Fruit fly (Drosophila melanogaster) whole organism, embryonic: Measurements from ENCODE around the gene SMC5.

Experiments
- Atf3 ChIP-seq: fragments of 200-800 bp; sonication (Bioruptor generic); optimal IDR thresholded peaks from 3 replicates; lab custom pipeline; 2016; ENCODE audit warnings: missing biosample characterization, missing genetic modification characterization
- Awh ChIP-seq: fragments of 200-800 bp; sonication (Bioruptor generic); IDR thresholded peaks from 2 replicates; pipeline ENCODE4, ENCODE4 v1.3.6; 2022; ENCODE audit warnings: missing biosample characterization, missing genetic modification characterization
- CG10274 ChIP-seq: fragments of 200-800 bp; sonication (Bioruptor generic); optimal IDR thresholded peaks from 3 replicates; lab custom pipeline; 2017; ENCODE audit warnings: missing biosample characterization, mild to moderate bottlenecking, missing genetic modification characterization
- CG10979 ChIP-seq: fragments of 200-800 bp; sonication (Bioruptor generic); optimal IDR thresholded peaks from 2 replicates; lab custom pipeline; 2018; ENCODE audit warnings: missing biosample characterization, mild to moderate bottlenecking, missing genetic modification characterization, moderate library complexity
- CG11695 ChIP-seq: fragments of 200-800 bp; sonication (Bioruptor generic); IDR thresholded peaks from 3 replicates; pipeline ENCODE4 v1.3.6; 2022; ENCODE audit warnings: missing biosample characterization, missing genetic modification characterization
- CG13296 ChIP-seq: fragments of 200-800 bp; sonication (Bioruptor generic); optimal IDR thresholded peaks from 3 replicates; lab custom pipeline; 2018; ENCODE audit warnings: missing biosample characterization, mild to moderate bottlenecking, missing genetic modification characterization
- CG14050 ChIP-seq: fragments of 200-800 bp; sonication (Bioruptor generic); IDR thresholded peaks from 3 replicates; pipeline ENCODE4 v1.3.6; 2022; ENCODE audit warnings: missing biosample characterization, missing genetic modification characterization
- CG14667 ChIP-seq: fragments of 200-800 bp; sonication (Bioruptor generic); IDR thresholded peaks from 2 replicates; pipeline ENCODE4 v1.3.6; 2022; ENCODE audit warnings: missing biosample characterization, missing genetic modification characterization
- CG17328 ChIP-seq: fragments of 200-800 bp; sonication (Bioruptor generic); IDR thresholded peaks from 2 replicates; pipeline ENCODE4 v1.3.6; 2022; ENCODE audit warnings: missing biosample characterization, missing genetic modification characterization
- CG17359 ChIP-seq: fragments of 200-800 bp; sonication (Bioruptor generic); optimal IDR thresholded peaks from 3 replicates; lab custom pipeline; 2018; ENCODE audit warnings: missing biosample characterization, mild to moderate bottlenecking, missing genetic modification characterization, moderate library complexity
- CG17612 ChIP-seq: fragments of 200-800 bp; sonication (Bioruptor generic); IDR thresholded peaks from 2 replicates; pipeline ENCODE4 v1.3.6; 2022; ENCODE audit warnings: missing biosample characterization, missing genetic modification characterization
- CG2129 ChIP-seq: fragments of 200-800 bp; sonication (Bioruptor generic); IDR thresholded peaks from 2 replicates; pipeline ENCODE4 v1.3.6; 2022; ENCODE audit warnings: missing biosample characterization, missing genetic modification characterization; ENCODE audit not compliant: partially characterized antibody
- CG3281 ChIP-seq: fragments of 200-800 bp; sonication (Bioruptor generic); optimal IDR thresholded peaks from 3 replicates; lab custom pipeline; 2017; ENCODE audit warnings: missing biosample characterization, mild to moderate bottlenecking, missing genetic modification characterization
- CG3726 ChIP-seq: fragments of 200-800 bp; sonication (Bioruptor generic); IDR thresholded peaks from 3 replicates; pipeline ENCODE4, ENCODE4 v1.3.6; 2022; ENCODE audit warnings: missing biosample characterization, missing genetic modification characterization
- CG4282 ChIP-seq: fragments of 200-800 bp; sonication (Bioruptor generic); optimal IDR thresholded peaks from 2 replicates; lab custom pipeline; 2016; ENCODE audit warnings: missing biosample characterization, missing genetic modification characterization
- CG6254 ChIP-seq: fragments of 200-800 bp; sonication (Bioruptor generic); optimal IDR thresholded peaks from 3 replicates; lab custom pipeline; 2017; ENCODE audit warnings: mild to moderate bottlenecking, missing biosample characterization, missing genetic modification reagents, missing genetic modification characterization
- CG8281 ChIP-seq: fragments of 200-800 bp; sonication (Bioruptor generic); optimal IDR thresholded peaks from 2 replicates; lab custom pipeline; 2018; ENCODE audit warnings: missing biosample characterization, mild to moderate bottlenecking, missing genetic modification characterization, moderate library complexity
- Camta ChIP-seq: fragments of 200-800 bp; sonication (Bioruptor generic); optimal IDR thresholded peaks from 2 replicates; lab custom pipeline; 2016; ENCODE audit warnings: missing biosample characterization, missing genetic modification characterization
- Dbx ChIP-seq: fragments of 200-800 bp; sonication (Bioruptor generic); IDR thresholded peaks from 3 replicates; pipeline ENCODE4 v1.3.6; 2022; ENCODE audit warnings: missing biosample characterization, missing genetic modification characterization
- Dll ChIP-seq: fragments of 200-800 bp; sonication (Bioruptor generic); IDR thresholded peaks from 4 replicates; pipeline ENCODE4 v1.3.6; 2022; ENCODE audit warnings: missing biosample characterization, missing genetic modification characterization; ENCODE audit not compliant: partially characterized antibody
- Elba2 ChIP-seq: fragments of 200-800 bp; sonication (Bioruptor generic); optimal IDR thresholded peaks from 3 replicates; lab custom pipeline; 2016; ENCODE audit warnings: missing biosample characterization, missing genetic modification characterization
- Lhr ChIP-seq: fragments of 200-800 bp; sonication (Bioruptor generic); optimal IDR thresholded peaks from 3 replicates; lab custom pipeline; 2017; ENCODE audit warnings: mild to moderate bottlenecking, missing biosample characterization, missing genetic modification reagents, missing genetic modification characterization
- Med ChIP-seq: fragments of 200-800 bp; sonication (Bioruptor generic); peaks from one replicate; lab custom pipeline; 2016; ENCODE audit warnings: missing biosample characterization, missing genetic modification characterization, mild to moderate bottlenecking, inconsistent platforms, moderate library complexity
- Meics ChIP-seq: fragments of 200-800 bp; sonication (Bioruptor generic); optimal IDR thresholded peaks from 2 replicates; lab custom pipeline; 2017; ENCODE audit warnings: missing biosample characterization, mild to moderate bottlenecking, missing genetic modification characterization
- Nf-YB ChIP-seq: fragments of 200-800 bp; sonication (Bioruptor generic); optimal IDR thresholded peaks from 3 replicates; lab custom pipeline; 2019; ENCODE audit warnings: missing biosample characterization, mild to moderate bottlenecking, missing genetic modification characterization, moderate library complexity
- Oli ChIP-seq: fragments of 200-800 bp; sonication (Bioruptor generic); optimal IDR thresholded peaks from 2 replicates; lab custom pipeline; 2018; ENCODE audit warnings: missing biosample characterization, mild to moderate bottlenecking, missing genetic modification characterization, moderate library complexity
- Opbp ChIP-seq: fragments of 200-800 bp; sonication (Bioruptor generic); IDR thresholded peaks from 3 replicates; pipeline ENCODE4 v1.3.6; 2022; ENCODE audit warnings: missing biosample characterization, missing genetic modification characterization; ENCODE audit not compliant: partially characterized antibody
- PHDP ChIP-seq: fragments of 200-800 bp; sonication (Bioruptor generic); optimal IDR thresholded peaks from 3 replicates; lab custom pipeline; 2018; ENCODE audit warnings: missing biosample characterization, mild to moderate bottlenecking, missing genetic modification characterization, moderate library complexity
- Pdp1 ChIP-seq, 2 experiments: fragments of 200-800 bp; sonication (Bioruptor generic); optimal IDR thresholded peaks; 3 replicates each; lab custom pipeline; 2016; ENCODE audit warnings: missing biosample characterization in 2 of 2, missing genetic modification characterization in 2 of 2, mild to moderate bottlenecking in 1 of 2, moderate library complexity in 1 of 2
- Rx ChIP-seq: fragments of 200-800 bp; sonication (Bioruptor generic); IDR thresholded peaks from 2 replicates; pipeline ENCODE4 v1.3.6; 2022; ENCODE audit warnings: missing biosample characterization, missing genetic modification characterization
- Sox100B ChIP-seq: fragments of 200-800 bp; sonication (Bioruptor generic); optimal IDR thresholded peaks from 3 replicates; lab custom pipeline; 2018; ENCODE audit warnings: missing biosample characterization, mild to moderate bottlenecking, missing genetic modification characterization
- aop ChIP-seq: fragments of 200-800 bp; sonication (Bioruptor generic); IDR thresholded peaks from 2 replicates; pipeline ENCODE4 v1.3.6; 2022; ENCODE audit warnings: missing biosample characterization, missing genetic modification characterization
- bcd ChIP-seq: fragments of 200-800 bp; sonication (Bioruptor generic); optimal IDR thresholded peaks from 2 replicates; lab custom pipeline; 2017; ENCODE audit warnings: missing biosample characterization, mild to moderate bottlenecking, missing genetic modification characterization
- bowl ChIP-seq: fragments of 200-800 bp; sonication (Bioruptor generic); IDR thresholded peaks from 2 replicates; pipeline ENCODE4 v1.3.6; 2022; ENCODE audit warnings: missing biosample characterization, missing genetic modification characterization
- cas ChIP-seq: fragments of 200-800 bp; sonication (Bioruptor generic); IDR thresholded peaks from 2 replicates; pipeline ENCODE4 v1.3.6; 2022; ENCODE audit warnings: missing biosample characterization, missing genetic modification characterization
- cato ChIP-seq: fragments of 200-800 bp; sonication (Bioruptor generic); optimal IDR thresholded peaks from 2 replicates; lab custom pipeline; 2016; ENCODE audit warnings: missing biosample characterization, missing genetic modification characterization, borderline replicate concordance
- fd96Cb ChIP-seq: fragments of 200-800 bp; sonication (Bioruptor generic); optimal IDR thresholded peaks from 2 replicates; lab custom pipeline; 2018; ENCODE audit warnings: missing biosample characterization, mild to moderate bottlenecking, missing genetic modification characterization, moderate library complexity
- insv ChIP-seq, 2 experiments: fragments of 200-800 bp; sonication (Bioruptor generic); optimal IDR thresholded peaks; 3 replicates each; lab custom pipeline; 2016 to 2018; ENCODE audit warnings: missing biosample characterization in 2 of 2, missing genetic modification characterization in 2 of 2
- jing ChIP-seq: fragments of 200-800 bp; sonication (Bioruptor generic); optimal IDR thresholded peaks from 2 replicates; lab custom pipeline; 2018; ENCODE audit warnings: missing biosample characterization, mild to moderate bottlenecking, missing genetic modification characterization
- pan ChIP-seq, 4 experiments: fragments of >200 bp in 3 of 4; fragments of 200-800 bp in 1 of 4; sonication (Bioruptor generic) in 1 of 4; optimal IDR thresholded peaks in 3 of 4; IDR thresholded peaks in 1 of 4; 2 replicates each; pipeline versions ENCODE4 v1.3.6 to Lab custom; 2017 to 2022; ENCODE audit warnings: missing biosample characterization in 2 of 4, missing genetic modification characterization in 2 of 4, mixed read lengths in 1 of 4
- pb ChIP-seq: fragments of 200-800 bp; sonication (Bioruptor generic); optimal IDR thresholded peaks from 3 replicates; lab custom pipeline; 2016; ENCODE audit warnings: missing biosample characterization, missing genetic modification characterization
- psq ChIP-seq: fragments of 200-800 bp; sonication (Bioruptor generic); optimal IDR thresholded peaks from 2 replicates; lab custom pipeline; 2017; ENCODE audit warnings: missing biosample characterization, missing genetic modification characterization
- repo ChIP-seq: fragments of 200-800 bp; sonication (Bioruptor generic); optimal IDR thresholded peaks from 2 replicates; lab custom pipeline; 2016; ENCODE audit warnings: missing biosample characterization, missing genetic modification characterization
- scrt ChIP-seq: fragments of 200-800 bp; sonication (Bioruptor generic); optimal IDR thresholded peaks from 2 replicates; lab custom pipeline; 2018; ENCODE audit warnings: missing biosample characterization, mild to moderate bottlenecking, missing genetic modification characterization, moderate library complexity
- sima ChIP-seq: fragments of 200-800 bp; sonication (Bioruptor generic); optimal IDR thresholded peaks from 2 replicates; lab custom pipeline; 2016; ENCODE audit warnings: missing biosample characterization, missing genetic modification characterization
- sr ChIP-seq: fragments of 200-800 bp; sonication (Bioruptor generic); IDR thresholded peaks from 3 replicates; pipeline ENCODE4 v1.3.6; 2022; ENCODE audit warnings: missing biosample characterization, missing genetic modification characterization
- stc ChIP-seq: fragments of 200-800 bp; sonication (Bioruptor generic); IDR thresholded peaks from 2 replicates; pipeline ENCODE4 v1.3.6; 2022; ENCODE audit warnings: missing biosample characterization, missing genetic modification characterization
- tio ChIP-seq: fragments of 200-800 bp; sonication (Bioruptor generic); optimal IDR thresholded peaks from 2 replicates; lab custom pipeline; 2017; ENCODE audit warnings: missing biosample characterization, missing genetic modification characterization, inconsistent platforms
- tll ChIP-seq, 2 experiments: fragments of 200-800 bp in 1 of 2; fragments of >200 bp in 1 of 2; sonication (Bioruptor generic) in 1 of 2; optimal IDR thresholded peaks; 2 replicates each; lab custom pipeline; 2017 to 2019; ENCODE audit warnings: missing biosample characterization in 2 of 2, missing genetic modification characterization in 2 of 2, mild to moderate bottlenecking in 1 of 2, moderate library complexity in 1 of 2
- zfh2 ChIP-seq: fragments of 200-800 bp; sonication (Bioruptor generic); optimal IDR thresholded peaks from 2 replicates; lab custom pipeline; 2016; ENCODE audit warnings: missing biosample characterization, missing genetic modification characterization

Gene SMC5

DNA sequence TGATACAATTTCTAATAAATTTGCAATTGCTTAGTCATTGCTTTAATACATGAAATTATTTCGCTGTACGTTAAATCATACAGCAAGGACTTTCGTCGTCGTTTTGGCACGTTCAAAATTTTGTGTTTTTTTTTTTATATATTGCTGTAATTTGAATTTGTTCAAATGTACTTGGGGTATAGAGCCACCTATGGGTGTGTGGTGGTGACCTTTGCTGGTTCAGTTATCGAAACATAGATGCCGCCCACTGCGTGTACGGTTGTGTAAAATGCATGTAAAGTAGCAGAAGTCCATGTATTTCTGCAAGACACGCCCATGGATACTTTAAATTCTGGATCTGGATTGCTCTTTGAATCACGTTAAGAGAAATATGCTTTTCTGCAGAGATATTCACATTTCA lies 35.3 kb downstream of the SMC5 start (continued):
- TF ChIP-seq CG3281 (GFP tag; lab: Kevin White, UChicago) (no peak), tio (peak; percentile 17), tll (GFP tag; optimal IDR thresholded peaks at IDR 0.05; lab: Kevin White, UChicago) (peak in 1 of 2 experiments; percentile 53), psq (GFP tag; lab: Kevin White, UChicago) (peak; percentile 27), Rx (peak; percentile 44), Dll (GFP tag; lab: Robert Waterston, UW) (no peak), pb (GFP tag; lab: Kevin White, UChicago) (peak; percentile 56), CG10274 (GFP tag; lab: Kevin White, UChicago) (no peak), Nf-YB (GFP tag; lab: Kevin White, UChicago) (peak; percentile 56), Meics (GFP tag; lab: Kevin White, UChicago) (no peak), CG11695 (GFP tag; lab: Robert Waterston, UW) (no peak), CG8281 (tag; lab: Kevin White, UChicago) (no peak), jing (GFP tag; lab: Kevin White, UChicago) (peak; percentile 13), bowl (GFP tag; lab: Robert Waterston, UW) (no peak), CG6254 (GFP tag; lab: Kevin White, UChicago) (no peak), fd96Cb (peak; percentile 28), Awh (GFP tag; lab: Robert Waterston, UW) (no peak), sr (GFP tag; lab: Robert Waterston, UW) (no peak), sima (GFP tag; lab: Kevin White, UChicago) (no peak), Med (GFP tag; lab: Kevin White, UChicago) (peak; percentile 95), Oli (tag; lab: Kevin White, UChicago) (no peak), CG10979 (peak; percentile 84), Opbp (GFP tag; lab: Robert Waterston, UW) (peak; percentile 57; the same call in 1 of the 3 replicates), PHDP (tag; lab: Kevin White, UChicago) (no peak), Atf3 (GFP tag; lab: Kevin White, UChicago) (peak; percentile 46), CG14050 (GFP tag; lab: Robert Waterston, UW) (no peak), cato (GFP tag; lab: Kevin White, UChicago) (no peak), insv (GFP tag; optimal IDR thresholded peaks at IDR 0.05; lab: Kevin White, UChicago) (peak in 1 of 2 experiments; percentile 62), Sox100B (GFP tag; lab: Kevin White, UChicago) (no peak), Camta (GFP tag; lab: Kevin White, UChicago) (peak; percentile 66), CG2129 (GFP tag; lab: Robert Waterston, UW) (no peak), CG13296 (GFP tag; lab: Kevin White, UChicago) (no peak), pan (optimal IDR thresholded peaks at IDR 0.05; lab: Kevin White, UChicago) (no peak), pan (GFP tag; optimal IDR thresholded peaks at IDR 0.05 in 1 of 2, IDR thresholded peaks at IDR 0.05 in 1 of 2) (no peak), cas (GFP tag; lab: Robert Waterston, UW) (no peak), aop (GFP tag; lab: Robert Waterston, UW) (peak; percentile 44; the same call in 1 of the 2 replicates), zfh2 (GFP tag; lab: Kevin White, UChicago) (peak; percentile 19), Elba2 (GFP tag; lab: Kevin White, UChicago) (peak; percentile 47), stc (0 out of 2 replicates have a peak, but pooled peaks have one; percentile 12), CG17612 (GFP tag; lab: Robert Waterston, UW) (no peak), CG17359 (peak; percentile 68), CG3726 (GFP tag; lab: Robert Waterston, UW) (peak; percentile 18; the same call in 1 of the 3 replicates), repo (peak; percentile 46), CG17328 (peak; percentile 61; the same call in 1 of the 2 replicates), scrt (GFP tag; lab: Kevin White, UChicago) (no peak), CG4282 (GFP tag; lab: Kevin White, UChicago) (peak; percentile 37), Lhr (GFP tag; lab: Kevin White, UChicago) (peak; percentile 87), Pdp1 (GFP tag; optimal IDR thresholded peaks at IDR 0.05; lab: Kevin White, UChicago) (peak in 1 of 2 experiments; percentile 70), bcd (GFP tag; lab: Kevin White, UChicago) (peak; percentile 48), Dbx (peak; percentile 82), CG14667 (GFP tag; lab: Robert Waterston, UW) (no peak)
